Fruit fly (Drosophila melanogaster) whole organism: Measurements from ENCODE around the gene CG16957.

Experiments used
- CG8478 ChIP-seq: fragments of >200 bp; optimal IDR thresholded peaks from 2 replicates; lab custom pipeline; 2018; ENCODE audit warnings: inconsistent platforms
- Dll ChIP-seq: fragments of >200 bp; optimal IDR thresholded peaks from 2 replicates; lab custom pipeline; 2017
- EcR ChIP-seq, 2 experiments: fragments of >200 bp; optimal IDR thresholded peaks; 2 replicates each; lab custom pipeline; 2017; ENCODE audit warnings: missing biosample characterization in 2 of 2, missing genetic modification characterization in 2 of 2, missing genetic modification reagents in 2 of 2
- pan ChIP-seq: fragments of >200 bp; optimal IDR thresholded peaks from 2 replicates; lab custom pipeline; 2017
- psq ChIP-seq: fragments of >200 bp; optimal IDR thresholded peaks from 2 replicates; lab custom pipeline; 2017
- usp ChIP-seq: fragments of >200 bp; optimal IDR thresholded peaks from 2 replicates; lab custom pipeline; 2017; ENCODE audit warnings: missing biosample characterization, missing genetic modification characterization, mixed read lengths

DNA sequence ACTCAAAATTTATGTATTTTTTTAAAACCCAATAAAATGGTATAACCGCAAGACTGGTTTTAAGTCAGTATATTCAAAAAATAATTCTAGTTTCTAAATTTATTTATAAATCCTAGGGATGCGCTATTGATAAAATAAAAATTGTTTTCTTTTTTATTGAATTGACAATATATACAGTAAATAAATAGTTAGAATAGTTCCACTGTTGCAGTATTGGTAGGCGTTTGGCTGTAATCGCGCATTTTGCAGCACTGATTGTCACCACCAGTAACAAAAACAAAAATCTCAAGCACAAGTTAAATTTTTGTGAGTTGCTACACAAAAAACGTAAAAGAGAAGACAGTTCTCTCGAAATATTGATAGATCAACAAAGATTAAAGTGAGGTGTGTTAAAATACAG lies 27.0 kb downstream of the CG16957 start, which contains the start of gene CG31855:
- TF ChIP-seq CG8478 (lab: Kevin White, UChicago) (no peak), pan (lab: Kevin White, UChicago) (no peak), Dll (lab: Kevin White, UChicago) (no peak), usp (GFP tag; lab: Kevin White, UChicago) (no peak), psq (lab: Kevin White, UChicago) (no peak), EcR (GFP tag; optimal IDR thresholded peaks at IDR 0.05; lab: Kevin White, UChicago) (no peak)
